Worm (Caenorhabditis elegans) whole organism, mixed stage, embryonic: ENCODE results near the gene T28C12.15.

ENCODE experiments used
- nhr-28 ChIP-seq: fragments of 150-350 bp; optimal IDR thresholded peaks from 2 replicates; lab custom pipeline; 2014; ENCODE audit warnings: missing biosample characterization, missing genetic modification characterization
- snpc-4 ChIP-seq: fragments of 150-350 bp; optimal IDR thresholded peaks from 2 replicates; lab custom pipeline; 2014; ENCODE audit warnings: missing biosample characterization, missing genetic modification characterization

- TF ChIP-seq snpc-4 (tag; lab: Kevin White, UChicago): no peak
- no peak for TF ChIP-seq nhr-28
Observed at ce11 chrV:6288607-6289006, 33.0 kb downstream of the T28C12.15 start, which contains the start of gene K12B6.11.
